Worm (Caenorhabditis elegans) whole organism, young adult: Measurements from ENCODE around the gene tag-164.

ENCODE experiments used
- B0019.2 ChIP-seq: fragments of 200-800 bp; sonication (Bioruptor generic); conservative IDR thresholded peaks from 2 replicates; pipeline ENCODE4 v1.3.6; 2022; ENCODE audit warnings: missing genetic modification reagents, missing genetic modification characterization, missing compliant biosample characterization
- F33H1.4 ChIP-seq: fragments of 200-800 bp; sonication (Bioruptor generic); IDR thresholded peaks from 2 replicates; pipeline ENCODE4 v1.3.6; 2022; ENCODE audit warnings: missing genetic modification reagents, missing genetic modification characterization, missing compliant biosample characterization
- F37B4.10 ChIP-seq: fragments of 200-800 bp; sonication (Bioruptor generic); IDR thresholded peaks from 2 replicates; pipeline ENCODE4 v1.3.6; 2022; ENCODE audit warnings: missing genetic modification characterization, missing compliant biosample characterization
- K12H6.12 ChIP-seq: fragments of 200-800 bp; sonication (Bioruptor generic); optimal IDR thresholded peaks from 2 replicates; lab custom pipeline; 2018; ENCODE audit warnings: mild to moderate bottlenecking, missing genetic modification characterization, missing compliant biosample characterization
- attf-5 ChIP-seq: fragments of 200-800 bp; sonication (Bioruptor generic); optimal IDR thresholded peaks from 2 replicates; lab custom pipeline; 2018; ENCODE audit warnings: mild to moderate bottlenecking, missing genetic modification characterization, missing compliant biosample characterization
- fkh-3 ChIP-seq: sonication (generic microtip); optimal IDR thresholded peaks from 2 replicates; lab custom pipeline; 2016; ENCODE audit warnings: mild to moderate bottlenecking, missing genetic modification characterization, missing compliant biosample characterization
- hlh-12 ChIP-seq: sonication (generic microtip); optimal IDR thresholded peaks from 2 replicates; lab custom pipeline; 2016; ENCODE audit warnings: missing genetic modification characterization, missing compliant biosample characterization
- let-607 ChIP-seq, 2 experiments: fragments of 200-800 bp in 1 of 2; sonication (Bioruptor generic) in 1 of 2; sonication (generic microtip) in 1 of 2; optimal IDR thresholded peaks; 2 replicates each; lab custom pipeline; 2016 to 2018; ENCODE audit warnings: mild to moderate bottlenecking in 2 of 2, missing compliant biosample characterization in 2 of 2, missing genetic modification characterization in 2 of 2, moderate library complexity in 2 of 2, missing genotype in 1 of 2
- mel-28 ChIP-seq: sonication (generic microtip); optimal IDR thresholded peaks from 2 replicates; lab custom pipeline; 2016; ENCODE audit warnings: borderline replicate concordance, mild to moderate bottlenecking, missing genetic modification characterization, missing compliant biosample characterization
- nhr-120 ChIP-seq: fragments of 200-800 bp; sonication (Bioruptor generic); IDR thresholded peaks from 2 replicates; pipeline ENCODE4 v1.3.6; 2022; ENCODE audit warnings: missing genetic modification characterization, missing compliant biosample characterization
- repo-1 ChIP-seq: sonication (generic microtip); optimal IDR thresholded peaks from 2 replicates; lab custom pipeline; 2017; ENCODE audit warnings: mild to moderate bottlenecking, missing genetic modification characterization, missing compliant biosample characterization
- tlf-1 ChIP-seq: fragments of 200-800 bp; sonication (Bioruptor generic); optimal IDR thresholded peaks from 2 replicates; lab custom pipeline; 2018; ENCODE audit warnings: mild to moderate bottlenecking, missing genetic modification characterization, missing compliant biosample characterization
- ztf-22 ChIP-seq: fragments of 200-800 bp; sonication (Bioruptor generic); optimal IDR thresholded peaks from 2 replicates; lab custom pipeline; 2018; ENCODE audit warnings: mild to moderate bottlenecking, missing genetic modification characterization, moderate library complexity, missing compliant biosample characterization
- ztf-26 ChIP-seq: sonication (generic microtip); optimal IDR thresholded peaks from 2 replicates; lab custom pipeline; 2017; ENCODE audit warnings: missing genetic modification characterization, missing compliant biosample characterization

- no peak for TF ChIP-seq let-607 (tag; optimal IDR thresholded peaks at IDR 0.05; lab: Kevin White, UChicago)
- TF ChIP-seq attf-5 (GFP tag; lab: Kevin White, UChicago): no peak
- no peak for TF ChIP-seq repo-1 (tag; lab: Kevin White, UChicago)
- TF ChIP-seq nhr-120 (GFP tag; lab: Robert Waterston, UW): no peak
- no peak for TF ChIP-seq mel-28 (tag; lab: Kevin White, UChicago)
- no peak for TF ChIP-seq ztf-22 (GFP tag; lab: Kevin White, UChicago)
- no peak for TF ChIP-seq ztf-26
- no peak; the same call in 1 of the 2 replicates for TF ChIP-seq F33H1.4 (GFP tag; lab: Robert Waterston, UW)
- TF ChIP-seq hlh-12 (tag; lab: Kevin White, UChicago): no peak
- no peak for TF ChIP-seq K12H6.12
- TF ChIP-seq F37B4.10 (GFP tag; lab: Robert Waterston, UW): no peak
- TF ChIP-seq fkh-3 (tag; lab: Kevin White, UChicago): no peak
- no peak for TF ChIP-seq tlf-1 (GFP tag; lab: Kevin White, UChicago)
- TF ChIP-seq B0019.2 (GFP tag; lab: Robert Waterston, UW): no peak
Observed at ce11 chrIII:13462138-13462634, 2.8 kb downstream of the tag-164 start, which contains the start of the genes abcf-2 and T27E9.2.
